Fruit fly (Drosophila melanogaster) whole organism, embryonic: ENCODE measurements around the gene drpr.

Source experiments
- Bdp1 ChIP-seq: fragments of 200-800 bp; sonication (Bioruptor generic); optimal IDR thresholded peaks from 3 replicates; lab custom pipeline; 2016; ENCODE audit warnings: missing biosample characterization, missing genetic modification characterization
- Bgb ChIP-seq: fragments of 200-800 bp; sonication (Bioruptor generic); IDR thresholded peaks from 2 replicates; pipeline ENCODE4 v1.3.6; 2022; ENCODE audit warnings: missing biosample characterization, missing genetic modification characterization; ENCODE audit not compliant: partially characterized antibody
- CG1233 ChIP-seq: fragments of 200-800 bp; sonication (Bioruptor generic); optimal IDR thresholded peaks from 4 replicates; lab custom pipeline; 2018; ENCODE audit warnings: missing biosample characterization, mild to moderate bottlenecking, missing genetic modification characterization
- Hey ChIP-seq: fragments of 200-800 bp; sonication (Bioruptor generic); optimal IDR thresholded peaks from 3 replicates; lab custom pipeline; 2018; ENCODE audit warnings: missing biosample characterization, mild to moderate bottlenecking, missing genetic modification characterization
- HmgD ChIP-seq: fragments of 200-800 bp; sonication (Bioruptor generic); optimal IDR thresholded peaks from 3 replicates; lab custom pipeline; 2016; ENCODE audit warnings: missing biosample characterization, missing genetic modification characterization
- abd-A ChIP-seq: fragments of 200-800 bp; sonication (Bioruptor generic); optimal IDR thresholded peaks from 3 replicates; lab custom pipeline; 2019; ENCODE audit warnings: missing biosample characterization, mild to moderate bottlenecking, missing genetic modification characterization, moderate library complexity
- dm ChIP-seq: fragments of 200-800 bp; sonication (Bioruptor generic); optimal IDR thresholded peaks from 3 replicates; lab custom pipeline; 2016; ENCODE audit warnings: missing biosample characterization, missing genetic modification characterization
- gsb ChIP-seq: fragments of 200-800 bp; sonication (Bioruptor generic); IDR thresholded peaks from 2 replicates; pipeline ENCODE4 v1.3.6; 2022; ENCODE audit warnings: missing biosample characterization, missing genetic modification characterization
- psq ChIP-seq: fragments of 200-800 bp; sonication (Bioruptor generic); optimal IDR thresholded peaks from 2 replicates; lab custom pipeline; 2017; ENCODE audit warnings: missing biosample characterization, missing genetic modification characterization
- sug ChIP-seq: fragments of 200-800 bp; optimal IDR thresholded peaks from 2 replicates; lab custom pipeline; 2019; ENCODE audit warnings: missing biosample characterization, mild to moderate bottlenecking, missing genetic modification characterization, moderate library complexity
- wdn ChIP-seq: fragments of 200-800 bp; sonication (Bioruptor generic); IDR thresholded peaks from 2 replicates; pipeline ENCODE4 v1.3.6; 2022; ENCODE audit warnings: missing biosample characterization, missing genetic modification characterization

DNA sequence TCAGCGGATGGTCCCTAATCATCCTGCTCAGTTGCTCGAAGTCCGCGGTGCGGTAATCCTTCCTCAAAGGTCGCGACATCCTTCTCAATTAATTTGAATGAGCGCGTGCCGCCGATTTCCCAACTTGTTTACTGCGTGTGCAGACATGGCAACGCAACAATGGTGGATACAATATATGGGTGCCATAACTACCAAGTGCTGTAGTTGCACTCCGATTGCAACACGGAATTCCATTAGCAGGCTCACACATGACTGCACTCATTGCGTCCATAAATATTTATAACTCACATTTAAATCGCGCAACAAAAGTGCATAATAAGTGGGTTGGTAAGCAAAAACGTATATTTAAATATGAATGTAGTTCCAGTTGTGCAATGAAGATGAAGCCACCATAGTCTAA lies 58.3 kb downstream of the drpr start, which contains the start of gene CG13930:
- TF ChIP-seq wdn (no peak), dm (no peak), gsb (GFP tag; lab: Robert Waterston, UW) (no peak), HmgD (GFP tag; lab: Kevin White, UChicago) (no peak), abd-A (tag; lab: Kevin White, UChicago) (no peak), psq (GFP tag; lab: Kevin White, UChicago) (no peak), CG1233 (GFP tag; lab: Kevin White, UChicago) (no peak), Bgb (GFP tag; lab: Robert Waterston, UW) (no peak), Hey (tag; lab: Kevin White, UChicago) (no peak), Bdp1 (no peak), sug (tag; lab: Kevin White, UChicago) (no peak)
